Worm (Caenorhabditis elegans) whole organism, young adult: ENCODE data around the gene him-14.

ENCODE experiments used
- D2030.7 ChIP-seq: fragments of 200-800 bp; sonication (Bioruptor generic); IDR thresholded peaks from 2 replicates; pipeline ENCODE4 v1.3.6; 2022; ENCODE audit warnings: missing genetic modification reagents, missing genetic modification characterization, missing compliant biosample characterization
- F37B4.10 ChIP-seq: fragments of 200-800 bp; sonication (Bioruptor generic); IDR thresholded peaks from 2 replicates; pipeline ENCODE4 v1.3.6; 2022; ENCODE audit warnings: missing genetic modification characterization, missing compliant biosample characterization
- Y95B8A.8 ChIP-seq: fragments of 200-800 bp; sonication (Bioruptor generic); IDR thresholded peaks from 2 replicates; pipeline ENCODE4 v1.3.6; 2022; ENCODE audit warnings: missing genetic modification reagents, missing genetic modification characterization, missing compliant biosample characterization
- atf-7 ChIP-seq: sonication (generic microtip); optimal IDR thresholded peaks from 2 replicates; lab custom pipeline; 2017; ENCODE audit warnings: mild to moderate bottlenecking, missing genetic modification characterization, missing compliant biosample characterization
- dox-1 ChIP-seq: fragments of 200-800 bp; sonication (Bioruptor generic); IDR thresholded peaks from 2 replicates; pipeline ENCODE4 v1.3.6; 2022; ENCODE audit warnings: missing genetic modification reagents, missing genetic modification characterization, missing compliant biosample characterization
- him-1 ChIP-seq: sonication (generic microtip); optimal IDR thresholded peaks from 2 replicates; lab custom pipeline; 2016; ENCODE audit warnings: missing genotype, missing genetic modification reagents, missing genetic modification characterization, missing compliant biosample characterization
- lin-26 ChIP-seq: fragments of 200-800 bp; sonication (Bioruptor generic); IDR thresholded peaks from 2 replicates; pipeline ENCODE4 v1.3.6; 2022; ENCODE audit warnings: missing genetic modification reagents, missing genetic modification characterization, missing compliant biosample characterization
- lin-35 ChIP-seq, 3 experiments: fragments of 150-350 bp in 2 of 3; sonication (generic microtip) in 1 of 3; optimal IDR thresholded peaks; 2 replicates each; lab custom pipeline; 2014 to 2018; ENCODE audit warnings: missing biosample characterization in 3 of 3, missing genetic modification characterization in 3 of 3, missing genetic modification reagents in 3 of 3
- rpc-1 ChIP-seq, 2 experiments: fragments of 150-350 bp in 1 of 2; sonication (generic microtip) in 1 of 2; optimal IDR thresholded peaks; 2 replicates each; lab custom pipeline; 2014 to 2018; ENCODE audit warnings: missing biosample characterization in 1 of 2, missing genetic modification characterization in 1 of 2, missing genetic modification reagents in 1 of 2, missing genotype in 1 of 2
- snpc-3.4 ChIP-seq: sonication (generic microtip); optimal IDR thresholded peaks from 2 replicates; lab custom pipeline; 2017; ENCODE audit warnings: missing genetic modification characterization, mild to moderate bottlenecking, missing compliant biosample characterization, antibody characterized with exemption, moderate library complexity, missing genotype, missing genetic modification reagents

DNA sequence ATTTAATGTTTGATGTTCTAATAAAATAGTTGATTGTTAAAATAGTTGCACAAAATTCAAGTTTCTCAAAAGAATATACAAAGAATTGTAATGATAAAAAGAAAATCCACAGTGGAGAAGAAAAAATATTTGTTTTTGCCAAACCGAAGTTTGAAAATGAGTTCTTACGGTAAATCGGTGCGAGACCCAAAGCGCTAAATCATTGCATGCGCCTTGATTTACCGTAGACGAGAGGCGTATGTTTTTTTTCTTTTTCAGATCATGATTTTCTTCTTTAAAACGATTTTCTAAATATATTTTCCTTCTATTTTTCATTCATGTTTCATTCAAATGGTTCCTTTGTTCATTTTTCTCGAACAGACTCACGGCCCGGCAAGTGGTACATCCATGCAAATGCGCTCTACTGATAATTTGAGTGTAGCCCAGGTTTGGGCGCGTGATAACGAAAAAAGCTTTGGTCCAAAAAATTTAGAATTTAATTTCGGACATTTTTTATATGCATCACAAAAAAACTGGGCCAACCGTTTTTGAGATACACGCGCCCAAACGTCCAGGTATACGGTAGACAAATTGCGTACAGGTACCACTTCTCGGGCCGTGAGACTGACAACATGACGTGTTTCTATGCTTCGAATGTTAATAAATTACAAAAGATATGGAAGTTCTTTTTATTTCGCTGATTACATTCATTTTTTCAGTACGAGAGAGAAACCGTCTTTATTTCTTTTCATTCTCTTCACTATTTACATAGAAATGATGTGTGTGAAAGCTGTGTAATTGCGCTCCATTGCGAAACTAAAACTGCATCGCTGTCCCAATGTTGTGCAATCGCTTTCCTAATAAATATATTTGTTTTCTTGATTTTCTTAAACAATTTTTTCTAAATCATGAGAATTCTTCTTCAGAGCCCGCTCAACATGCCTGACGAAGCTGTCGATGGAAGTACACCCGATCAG, 44.6 kb downstream of the him-14 start, which contains the start of gene znf-598:
- TF ChIP-seq lin-26 (no peak), atf-7 (no peak), Y95B8A.8 (GFP tag; lab: Robert Waterston, UW) (no peak), rpc-1 (optimal IDR thresholded peaks at IDR 0.05; lab: Kevin White, UChicago) (no peak), rpc-1 (tag; optimal IDR thresholded peaks at IDR 0.05; lab: Kevin White, UChicago) (no peak), lin-35 (GFP tag; optimal IDR thresholded peaks at IDR 0.05; lab: Kevin White, UChicago) (no peak), snpc-3.4 (tag; lab: Kevin White, UChicago) (no peak), D2030.7 (GFP tag; lab: Robert Waterston, UW) (peak; percentile 34; the same call in 1 of the 2 replicates), him-1 (tag; lab: Kevin White, UChicago) (no peak), dox-1 (GFP tag; lab: Robert Waterston, UW) (0 out of 2 replicates have a peak, but pooled peaks have one; percentile 25), F37B4.10 (GFP tag; lab: Robert Waterston, UW) (no peak)
